Fruit fly (Drosophila melanogaster) whole organism, embryonic: ENCODE results near the gene wda.

Experiments
- CG10565 ChIP-seq: fragments of 200-800 bp; sonication (Bioruptor generic); optimal IDR thresholded peaks from 3 replicates; lab custom pipeline; 2016; ENCODE audit warnings: missing biosample characterization, mild to moderate bottlenecking, missing genetic modification characterization
- CG11247 ChIP-seq: fragments of 200-800 bp; sonication (Bioruptor generic); IDR thresholded peaks from 2 replicates; pipeline ENCODE4 v1.3.6; 2022; ENCODE audit warnings: missing biosample characterization, missing genetic modification characterization
- CG12071 ChIP-seq: fragments of 200-800 bp; sonication (Bioruptor generic); optimal IDR thresholded peaks from 3 replicates; lab custom pipeline; 2018; ENCODE audit warnings: missing biosample characterization, mild to moderate bottlenecking, missing genetic modification characterization
- CG14965 ChIP-seq: fragments of 200-800 bp; sonication (Bioruptor generic); optimal IDR thresholded peaks from 2 replicates; lab custom pipeline; 2016; ENCODE audit warnings: missing biosample characterization, missing genetic modification characterization, borderline replicate concordance
- CG15269 ChIP-seq: fragments of 200-800 bp; sonication (Bioruptor generic); optimal IDR thresholded peaks from 2 replicates; lab custom pipeline; 2018; ENCODE audit warnings: missing biosample characterization, mild to moderate bottlenecking, missing genetic modification characterization, moderate library complexity
- CG15514 ChIP-seq: fragments of 200-800 bp; sonication (Bioruptor generic); optimal IDR thresholded peaks from 3 replicates; lab custom pipeline; 2017; ENCODE audit warnings: missing biosample characterization, missing genetic modification characterization, mild to moderate bottlenecking, moderate library complexity, missing genetic modification reagents
- CG1602 ChIP-seq: fragments of 200-800 bp; sonication (Bioruptor generic); optimal IDR thresholded peaks from 3 replicates; lab custom pipeline; 2016; ENCODE audit warnings: missing biosample characterization, missing genetic modification characterization
- CG1647 ChIP-seq: fragments of 200-800 bp; sonication (Bioruptor generic); optimal IDR thresholded peaks from 3 replicates; lab custom pipeline; 2016; ENCODE audit warnings: missing biosample characterization, missing genetic modification characterization
- CG17359 ChIP-seq: fragments of 200-800 bp; sonication (Bioruptor generic); optimal IDR thresholded peaks from 3 replicates; lab custom pipeline; 2018; ENCODE audit warnings: missing biosample characterization, mild to moderate bottlenecking, missing genetic modification characterization, moderate library complexity
- CG2129 ChIP-seq: fragments of 200-800 bp; sonication (Bioruptor generic); IDR thresholded peaks from 2 replicates; pipeline ENCODE4 v1.3.6; 2022; ENCODE audit warnings: missing biosample characterization, missing genetic modification characterization; ENCODE audit not compliant: partially characterized antibody
- CG30403 ChIP-seq: fragments of 200-800 bp; sonication (Bioruptor generic); optimal IDR thresholded peaks from 3 replicates; lab custom pipeline; 2016; ENCODE audit warnings: missing biosample characterization, missing genetic modification characterization
- CG4617 ChIP-seq: fragments of 200-800 bp; sonication (Bioruptor generic); optimal IDR thresholded peaks from 3 replicates; lab custom pipeline; 2016; ENCODE audit warnings: missing biosample characterization, missing genetic modification characterization, borderline replicate concordance
- CG4707 ChIP-seq: fragments of 200-800 bp; sonication (Bioruptor generic); optimal IDR thresholded peaks from 2 replicates; lab custom pipeline; 2018; ENCODE audit warnings: missing biosample characterization, mild to moderate bottlenecking, missing genetic modification characterization, moderate library complexity
- CG6654 ChIP-seq: fragments of 200-800 bp; sonication (Bioruptor generic); optimal IDR thresholded peaks from 2 replicates; lab custom pipeline; 2017; ENCODE audit warnings: missing biosample characterization, mild to moderate bottlenecking, missing genetic modification characterization
- CoRest ChIP-seq: fragments of 200-800 bp; sonication (Bioruptor generic); optimal IDR thresholded peaks from 3 replicates; lab custom pipeline; 2018; ENCODE audit warnings: missing biosample characterization, mild to moderate bottlenecking, missing genetic modification characterization, moderate library complexity
- Dbx ChIP-seq: fragments of 200-800 bp; sonication (Bioruptor generic); IDR thresholded peaks from 3 replicates; pipeline ENCODE4 v1.3.6; 2022; ENCODE audit warnings: missing biosample characterization, missing genetic modification characterization
- Dfd ChIP-seq, 2 experiments: fragments of >200 bp; optimal IDR thresholded peaks; 2 replicates each; lab custom pipeline; 2017; ENCODE audit warnings: missing biosample characterization in 2 of 2, missing genetic modification characterization in 2 of 2
- Drgx ChIP-seq: fragments of 200-800 bp; sonication (Bioruptor generic); IDR thresholded peaks from 2 replicates; pipeline ENCODE4 v1.3.6; 2022; ENCODE audit warnings: missing biosample characterization, missing genetic modification characterization
- Fer3 ChIP-seq: fragments of 200-800 bp; sonication (Bioruptor generic); optimal IDR thresholded peaks from 2 replicates; lab custom pipeline; 2018; ENCODE audit warnings: missing biosample characterization, mild to moderate bottlenecking, missing genetic modification characterization, moderate library complexity
- HLHmδ ChIP-seq: fragments of 200-800 bp; sonication (Bioruptor generic); optimal IDR thresholded peaks from 2 replicates; lab custom pipeline; 2018; ENCODE audit warnings: missing biosample characterization, mild to moderate bottlenecking, missing genetic modification characterization, moderate library complexity
- Hey ChIP-seq: fragments of 200-800 bp; sonication (Bioruptor generic); optimal IDR thresholded peaks from 3 replicates; lab custom pipeline; 2018; ENCODE audit warnings: missing biosample characterization, mild to moderate bottlenecking, missing genetic modification characterization
- Mad ChIP-seq: fragments of 200-800 bp; sonication (Bioruptor generic); optimal IDR thresholded peaks from 2 replicates; lab custom pipeline; 2016; ENCODE audit warnings: missing biosample characterization, missing genetic modification characterization
- Mrtf ChIP-seq: fragments of 200-800 bp; sonication (Bioruptor generic); IDR thresholded peaks from 3 replicates; pipeline ENCODE4 v1.3.6; 2022; ENCODE audit warnings: missing biosample characterization, missing genetic modification characterization
- Rx ChIP-seq: fragments of 200-800 bp; sonication (Bioruptor generic); IDR thresholded peaks from 2 replicates; pipeline ENCODE4 v1.3.6; 2022; ENCODE audit warnings: missing biosample characterization, missing genetic modification characterization
- Sry-β ChIP-seq: fragments of 200-800 bp; sonication (Bioruptor generic); optimal IDR thresholded peaks from 2 replicates; lab custom pipeline; 2018; ENCODE audit warnings: missing biosample characterization, mild to moderate bottlenecking, missing genetic modification characterization, moderate library complexity
- Taf1 ChIP-seq: fragments of 200-800 bp; sonication (Bioruptor generic); IDR thresholded peaks from 2 replicates; pipeline ENCODE4 v1.3.6; 2022; ENCODE audit warnings: missing biosample characterization, missing genetic modification characterization
- Xbp1 ChIP-seq: fragments of 200-800 bp; sonication (Bioruptor generic); optimal IDR thresholded peaks from 3 replicates; lab custom pipeline; 2016; ENCODE audit warnings: missing biosample characterization, mild to moderate bottlenecking, missing genetic modification characterization
- cato ChIP-seq: fragments of 200-800 bp; sonication (Bioruptor generic); optimal IDR thresholded peaks from 2 replicates; lab custom pipeline; 2016; ENCODE audit warnings: missing biosample characterization, missing genetic modification characterization, borderline replicate concordance
- chm ChIP-seq: fragments of 200-800 bp; sonication (Bioruptor generic); IDR thresholded peaks from 2 replicates; pipeline ENCODE4 v1.3.6; 2022; ENCODE audit warnings: missing biosample characterization, missing genetic modification characterization
- dan ChIP-seq: fragments of 200-800 bp; sonication (Bioruptor generic); IDR thresholded peaks from 2 replicates; pipeline ENCODE4 v1.3.6; 2022; ENCODE audit warnings: missing biosample characterization, missing genetic modification characterization
- dati ChIP-seq: fragments of 200-800 bp; sonication (Bioruptor generic); IDR thresholded peaks from 2 replicates; pipeline ENCODE4 v1.3.6; 2022; ENCODE audit warnings: missing biosample characterization, missing genetic modification characterization
- ems ChIP-seq: fragments of 200-800 bp; sonication (Bioruptor generic); optimal IDR thresholded peaks from 3 replicates; lab custom pipeline; 2016; ENCODE audit warnings: missing biosample characterization, missing genetic modification characterization
- fd64A ChIP-seq: fragments of 200-800 bp; sonication (Bioruptor generic); optimal IDR thresholded peaks from 3 replicates; lab custom pipeline; 2018; ENCODE audit warnings: missing biosample characterization, mild to moderate bottlenecking, missing genetic modification characterization
- her ChIP-seq: fragments of 200-800 bp; sonication (Bioruptor generic); optimal IDR thresholded peaks from 2 replicates; lab custom pipeline; 2016; ENCODE audit warnings: missing biosample characterization, missing genetic modification characterization
- jing ChIP-seq: fragments of 200-800 bp; sonication (Bioruptor generic); optimal IDR thresholded peaks from 2 replicates; lab custom pipeline; 2018; ENCODE audit warnings: missing biosample characterization, mild to moderate bottlenecking, missing genetic modification characterization
- jumu ChIP-seq: fragments of 200-800 bp; sonication (Bioruptor generic); optimal IDR thresholded peaks from 3 replicates; lab custom pipeline; 2016; ENCODE audit warnings: missing biosample characterization, missing genetic modification characterization
- lbe ChIP-seq: fragments of 200-800 bp; sonication (Bioruptor generic); optimal IDR thresholded peaks from 2 replicates; lab custom pipeline; 2016; ENCODE audit warnings: missing biosample characterization, mild to moderate bottlenecking, missing genetic modification characterization
- lmd ChIP-seq: fragments of 200-800 bp; sonication (Bioruptor generic); IDR thresholded peaks from 2 replicates; pipeline ENCODE4 v1.3.6; 2022; ENCODE audit warnings: missing biosample characterization, missing genetic modification characterization
- onecut ChIP-seq: fragments of 200-800 bp; sonication (Bioruptor generic); IDR thresholded peaks from 2 replicates; pipeline ENCODE4 v1.3.6; 2022; ENCODE audit warnings: missing biosample characterization, missing genetic modification characterization
- pan ChIP-seq, 4 experiments: fragments of >200 bp in 3 of 4; fragments of 200-800 bp in 1 of 4; sonication (Bioruptor generic) in 1 of 4; optimal IDR thresholded peaks in 3 of 4; IDR thresholded peaks in 1 of 4; 2 replicates each; pipeline versions ENCODE4 v1.3.6 to Lab custom; 2017 to 2022; ENCODE audit warnings: missing biosample characterization in 2 of 4, missing genetic modification characterization in 2 of 4, mixed read lengths in 1 of 4
- pho ChIP-seq: fragments of 200-800 bp; sonication (Bioruptor generic); optimal IDR thresholded peaks from 2 replicates; lab custom pipeline; 2016; ENCODE audit warnings: missing biosample characterization, missing genetic modification characterization
- psq ChIP-seq: fragments of 200-800 bp; sonication (Bioruptor generic); optimal IDR thresholded peaks from 2 replicates; lab custom pipeline; 2017; ENCODE audit warnings: missing biosample characterization, missing genetic modification characterization
- ro ChIP-seq: fragments of 200-800 bp; sonication (Bioruptor generic); IDR thresholded peaks from 2 replicates; pipeline ENCODE4 v1.3.6; 2022; ENCODE audit warnings: missing biosample characterization, missing genetic modification characterization
- row ChIP-seq: fragments of 200-800 bp; sonication (Bioruptor generic); IDR thresholded peaks from 3 replicates; pipeline ENCODE4 v1.3.6; 2022; ENCODE audit warnings: missing biosample characterization, missing genetic modification characterization
- sob ChIP-seq: fragments of 200-800 bp; sonication (Bioruptor generic); IDR thresholded peaks from 2 replicates; pipeline ENCODE4 v1.3.6; 2022; ENCODE audit warnings: missing biosample characterization, missing genetic modification characterization
- vnd ChIP-seq: fragments of 200-800 bp; sonication (Bioruptor generic); IDR thresholded peaks from 3 replicates; pipeline ENCODE4 v1.3.6; 2022; ENCODE audit warnings: missing biosample characterization, missing genetic modification characterization; ENCODE audit not compliant: partially characterized antibody
- wdn ChIP-seq: fragments of 200-800 bp; sonication (Bioruptor generic); IDR thresholded peaks from 2 replicates; pipeline ENCODE4 v1.3.6; 2022; ENCODE audit warnings: missing biosample characterization, missing genetic modification characterization
- wor ChIP-seq: fragments of 200-800 bp; sonication (Bioruptor generic); IDR thresholded peaks from 2 replicates; pipeline ENCODE4 v1.3.6; 2022; ENCODE audit warnings: missing biosample characterization, missing genetic modification characterization
- yki ChIP-seq: fragments of >200 bp; optimal IDR thresholded peaks from 3 replicates; lab custom pipeline; 2018
- zen ChIP-seq: fragments of 200-800 bp; sonication (Bioruptor generic); optimal IDR thresholded peaks from 3 replicates; lab custom pipeline; 2018; ENCODE audit warnings: missing biosample characterization, mild to moderate bottlenecking, missing genetic modification characterization, moderate library complexity

Gene wda

dm6 chr3R:23251256-23251655 lies 6.6 kb downstream of the wda start, which contains the start of the genes Rad60 and EloA (continued):
- peak; percentile 69 for TF ChIP-seq Sry-β (GFP tag; lab: Kevin White, UChicago)
- peak; percentile 68 for TF ChIP-seq CG15269 (tag; lab: Kevin White, UChicago)
- peak; percentile 61 for TF ChIP-seq CG11247 (GFP tag; lab: Robert Waterston, UW)
- peak; percentile 79 for TF ChIP-seq Xbp1 (GFP tag; lab: Kevin White, UChicago)
- peak; percentile 38 for TF ChIP-seq CG14965 (GFP tag; lab: Kevin White, UChicago)
- TF ChIP-seq wdn: no peak
- peak; percentile 73 for TF ChIP-seq CG1647 (GFP tag; lab: Kevin White, UChicago)
- TF ChIP-seq sob: peak; percentile 87
- 0 out of 2 replicates have a peak, but pooled peaks have one; percentile 9 for TF ChIP-seq ro (GFP tag; lab: Robert Waterston, UW)
- TF ChIP-seq CG17359 (tag; lab: Kevin White, UChicago): peak; percentile 60
- TF ChIP-seq CoRest (tag; lab: Kevin White, UChicago): peak; percentile 68
- peak; percentile 65 for TF ChIP-seq cato (GFP tag; lab: Kevin White, UChicago)
- no peak for TF ChIP-seq Dfd (GFP tag; optimal IDR thresholded peaks at IDR 0.05; lab: Kevin White, UChicago)
- TF ChIP-seq dan: no peak
- peak; percentile 88 for TF ChIP-seq jumu (GFP tag; lab: Kevin White, UChicago)
- TF ChIP-seq HLHmδ (GFP tag; lab: Kevin White, UChicago): no peak
- peak; percentile 19 for TF ChIP-seq jing
- TF ChIP-seq Dbx: peak; percentile 78; the same call in 2 of the 3 replicates
- peak; percentile 83 for TF ChIP-seq zen (tag; lab: Kevin White, UChicago)
- TF ChIP-seq Rx (GFP tag; lab: Robert Waterston, UW): 0 out of 2 replicates have a peak, but pooled peaks have one; percentile 22
- TF ChIP-seq Fer3: peak; percentile 68
- TF ChIP-seq row (GFP tag; lab: Robert Waterston, UW): peak; percentile 83
- peak; percentile 88 for TF ChIP-seq onecut (GFP tag; lab: Robert Waterston, UW)
- 0 out of 2 replicates have a peak, but pooled peaks have one; percentile 34 for TF ChIP-seq CG2129 (GFP tag; lab: Robert Waterston, UW)
- TF ChIP-seq pan (optimal IDR thresholded peaks at IDR 0.05; lab: Kevin White, UChicago): no peak
- TF ChIP-seq pan (GFP tag; optimal IDR thresholded peaks at IDR 0.05 in 1 of 2, IDR thresholded peaks at IDR 0.05 in 1 of 2): peak in 1 of 2 experiments; percentile 84
- TF ChIP-seq yki (lab: Kevin White, UChicago): no peak
- peak; percentile 41; the same call in 1 of the 3 replicates for TF ChIP-seq vnd (GFP tag; lab: Robert Waterston, UW)
- TF ChIP-seq fd64A: peak; percentile 28
- TF ChIP-seq Taf1: 0 out of 2 replicates have a peak, but pooled peaks have one; percentile 34
- TF ChIP-seq lbe: peak; percentile 67
- no peak for TF ChIP-seq CG4707 (GFP tag; lab: Kevin White, UChicago)
- peak; percentile 79 for TF ChIP-seq Mad (GFP tag; lab: Kevin White, UChicago)
- TF ChIP-seq pho (GFP tag; lab: Kevin White, UChicago): peak; percentile 83
- TF ChIP-seq Hey (tag; lab: Kevin White, UChicago): no peak
- peak; percentile 83 for TF ChIP-seq ems
- TF ChIP-seq lmd (GFP tag; lab: Robert Waterston, UW): peak; percentile 55; the same call in 1 of the 2 replicates
- TF ChIP-seq CG10565: no peak
- TF ChIP-seq CG1602 (GFP tag; lab: Kevin White, UChicago): peak; percentile 63
- TF ChIP-seq psq: peak; percentile 22
- TF ChIP-seq wor (GFP tag; lab: Robert Waterston, UW): no peak
- TF ChIP-seq CG30403 (GFP tag; lab: Kevin White, UChicago): peak; percentile 88
- TF ChIP-seq CG15514: peak; percentile 80
- TF ChIP-seq dati: no peak
- TF ChIP-seq Drgx (GFP tag; lab: Robert Waterston, UW): peak; percentile 60
- peak; percentile 71 for TF ChIP-seq chm (GFP tag; lab: Robert Waterston, UW)
- peak; percentile 95 for TF ChIP-seq CG4617 (GFP tag; lab: Kevin White, UChicago)
- TF ChIP-seq CG12071 (GFP tag; lab: Kevin White, UChicago): peak; percentile 57
- peak; percentile 36 for TF ChIP-seq CG6654 (GFP tag; lab: Kevin White, UChicago)
- TF ChIP-seq Mrtf (GFP tag; lab: Robert Waterston, UW): peak; percentile 31; the same call in 1 of the 3 replicates
- TF ChIP-seq her (GFP tag; lab: Kevin White, UChicago): peak; percentile 83
